Fruit fly (Drosophila melanogaster) whole organism, embryonic: ENCODE results near the gene Ugt36D1.
A peak's percentile ranks its signal among the peaks of the same experiment; 100 is the strongest.

ENCODE experiments used
- Aef1 ChIP-seq: fragments of 200-800 bp; sonication (Bioruptor generic); IDR thresholded peaks from 3 replicates; pipeline ENCODE4 v1.3.6; 2022; ENCODE audit warnings: missing biosample characterization, missing genetic modification characterization
- BtbVII ChIP-seq: fragments of 200-800 bp; sonication (Bioruptor generic); optimal IDR thresholded peaks from 3 replicates; lab custom pipeline; 2017; ENCODE audit warnings: missing biosample characterization, mild to moderate bottlenecking, missing genetic modification characterization
- C15 ChIP-seq: fragments of 200-800 bp; sonication (Bioruptor generic); IDR thresholded peaks from 3 replicates; pipeline ENCODE4 v1.3.6; 2022; ENCODE audit warnings: missing biosample characterization, missing genetic modification characterization
- CG10654 ChIP-seq: fragments of 200-800 bp; sonication (Bioruptor generic); optimal IDR thresholded peaks from 2 replicates; lab custom pipeline; 2016; ENCODE audit warnings: missing biosample characterization, missing genetic modification characterization
- CG10979 ChIP-seq: fragments of 200-800 bp; sonication (Bioruptor generic); optimal IDR thresholded peaks from 2 replicates; lab custom pipeline; 2018; ENCODE audit warnings: missing biosample characterization, mild to moderate bottlenecking, missing genetic modification characterization, moderate library complexity
- CG11085 ChIP-seq: fragments of 200-800 bp; sonication (Bioruptor generic); IDR thresholded peaks from 2 replicates; pipeline ENCODE4 v1.3.6; 2022; ENCODE audit warnings: missing biosample characterization, missing genetic modification characterization
- CG13894 ChIP-seq: fragments of 200-800 bp; sonication (Bioruptor generic); optimal IDR thresholded peaks from 3 replicates; lab custom pipeline; 2018; ENCODE audit warnings: missing biosample characterization, mild to moderate bottlenecking, missing genetic modification characterization, moderate library complexity
- CG14860 ChIP-seq: fragments of 200-800 bp; sonication (Bioruptor generic); IDR thresholded peaks from 3 replicates; pipeline ENCODE4 v1.3.6; 2022; ENCODE audit warnings: missing biosample characterization, missing genetic modification characterization; ENCODE audit not compliant: partially characterized antibody
- CG17361 ChIP-seq: fragments of 200-800 bp; sonication (Bioruptor generic); IDR thresholded peaks from 3 replicates; pipeline ENCODE4 v1.3.6; 2022; ENCODE audit warnings: missing biosample characterization, missing genetic modification characterization
- CG17829 ChIP-seq: fragments of 200-800 bp; optimal IDR thresholded peaks from 2 replicates; lab custom pipeline; 2019; ENCODE audit warnings: missing biosample characterization, mild to moderate bottlenecking, missing genetic modification characterization, moderate library complexity
- CG2875 ChIP-seq: fragments of 200-800 bp; sonication (Bioruptor generic); optimal IDR thresholded peaks from 2 replicates; lab custom pipeline; 2017; ENCODE audit warnings: missing biosample characterization, mild to moderate bottlenecking, missing genetic modification characterization, missing genetic modification reagents
- CG32532 ChIP-seq: fragments of 200-800 bp; sonication (Bioruptor generic); IDR thresholded peaks from 2 replicates; pipeline ENCODE4 v1.3.6; 2022; ENCODE audit warnings: missing biosample characterization, missing genetic modification characterization
- CG33557 ChIP-seq: fragments of 200-800 bp; sonication (Bioruptor generic); optimal IDR thresholded peaks from 2 replicates; lab custom pipeline; 2019; ENCODE audit warnings: missing biosample characterization, mild to moderate bottlenecking, missing genetic modification characterization, moderate library complexity
- CG5180 ChIP-seq: fragments of 200-800 bp; sonication (Bioruptor generic); optimal IDR thresholded peaks from 3 replicates; lab custom pipeline; 2017; ENCODE audit warnings: missing biosample characterization, missing genetic modification characterization, mild to moderate bottlenecking, moderate library complexity, missing genetic modification reagents
- CG6272 ChIP-seq: fragments of 200-800 bp; sonication (Bioruptor generic); IDR thresholded peaks from 2 replicates; pipeline ENCODE4 v1.3.6; 2022; ENCODE audit warnings: missing biosample characterization, missing genetic modification characterization
- CG7271 ChIP-seq: fragments of 200-800 bp; sonication (Bioruptor generic); optimal IDR thresholded peaks from 2 replicates; lab custom pipeline; 2018; ENCODE audit warnings: missing biosample characterization, mild to moderate bottlenecking, missing genetic modification characterization, moderate library complexity
- CG8944 ChIP-seq: fragments of 200-800 bp; sonication (Bioruptor generic); optimal IDR thresholded peaks from 3 replicates; lab custom pipeline; 2016; ENCODE audit warnings: missing biosample characterization, missing genetic modification characterization
- CG9727 ChIP-seq: fragments of 200-800 bp; sonication (Bioruptor generic); optimal IDR thresholded peaks from 3 replicates; lab custom pipeline; 2017; ENCODE audit warnings: missing biosample characterization, mild to moderate bottlenecking, missing genetic modification characterization
- CoRest ChIP-seq: fragments of 200-800 bp; sonication (Bioruptor generic); optimal IDR thresholded peaks from 3 replicates; lab custom pipeline; 2018; ENCODE audit warnings: missing biosample characterization, mild to moderate bottlenecking, missing genetic modification characterization, moderate library complexity
- HLH4C ChIP-seq: fragments of 200-800 bp; sonication (Bioruptor generic); IDR thresholded peaks from 3 replicates; pipeline ENCODE4 v1.3.6; 2022; ENCODE audit warnings: missing biosample characterization, missing genetic modification characterization; ENCODE audit not compliant: partially characterized antibody
- HLH54F ChIP-seq: fragments of 200-800 bp; sonication (Bioruptor generic); optimal IDR thresholded peaks from 3 replicates; lab custom pipeline; 2016; ENCODE audit warnings: missing biosample characterization, missing genetic modification characterization
- Hand ChIP-seq: fragments of 200-800 bp; sonication (Bioruptor generic); optimal IDR thresholded peaks from 2 replicates; lab custom pipeline; 2017; ENCODE audit warnings: mild to moderate bottlenecking, missing biosample characterization, missing genetic modification reagents, missing genetic modification characterization
- Hey ChIP-seq: fragments of 200-800 bp; sonication (Bioruptor generic); optimal IDR thresholded peaks from 3 replicates; lab custom pipeline; 2018; ENCODE audit warnings: missing biosample characterization, mild to moderate bottlenecking, missing genetic modification characterization
- Hsf ChIP-seq: fragments of 200-800 bp; sonication (Bioruptor generic); optimal IDR thresholded peaks from 3 replicates; lab custom pipeline; 2016; ENCODE audit warnings: missing biosample characterization, missing genetic modification characterization
- Mrtf ChIP-seq: fragments of 200-800 bp; sonication (Bioruptor generic); IDR thresholded peaks from 3 replicates; pipeline ENCODE4 v1.3.6; 2022; ENCODE audit warnings: missing biosample characterization, missing genetic modification characterization
- NfI ChIP-seq: fragments of 200-800 bp; sonication (Bioruptor generic); optimal IDR thresholded peaks from 3 replicates; lab custom pipeline; 2018; ENCODE audit warnings: missing biosample characterization, mild to moderate bottlenecking, missing genetic modification characterization, moderate library complexity
- Rfx ChIP-seq: fragments of 200-800 bp; sonication (Bioruptor generic); IDR thresholded peaks from 2 replicates; pipeline ENCODE4 v1.3.6; 2022; ENCODE audit warnings: missing biosample characterization, missing genetic modification characterization
- Sry-δ ChIP-seq: fragments of 200-800 bp; sonication (Bioruptor generic); optimal IDR thresholded peaks from 2 replicates; lab custom pipeline; 2016; ENCODE audit warnings: missing biosample characterization, missing genetic modification characterization
- al ChIP-seq: fragments of 200-800 bp; sonication (Bioruptor generic); IDR thresholded peaks from 2 replicates; pipeline ENCODE4 v1.3.6; 2022; ENCODE audit warnings: missing biosample characterization, missing genetic modification characterization
- amos ChIP-seq: fragments of 200-800 bp; sonication (Bioruptor generic); IDR thresholded peaks from 2 replicates; pipeline ENCODE4 v1.3.6; 2022; ENCODE audit warnings: missing biosample characterization, missing genetic modification characterization; ENCODE audit not compliant: partially characterized antibody
- aop ChIP-seq: fragments of 200-800 bp; sonication (Bioruptor generic); IDR thresholded peaks from 2 replicates; pipeline ENCODE4 v1.3.6; 2022; ENCODE audit warnings: missing biosample characterization, missing genetic modification characterization
- bcd ChIP-seq: fragments of 200-800 bp; sonication (Bioruptor generic); optimal IDR thresholded peaks from 2 replicates; lab custom pipeline; 2017; ENCODE audit warnings: missing biosample characterization, mild to moderate bottlenecking, missing genetic modification characterization
- chif ChIP-seq, 2 experiments: fragments of 200-800 bp; sonication (Bioruptor generic); optimal IDR thresholded peaks; 3 replicates each; lab custom pipeline; 2016; ENCODE audit warnings: missing biosample characterization in 2 of 2, missing genetic modification characterization in 2 of 2
- cwo ChIP-seq: fragments of 200-800 bp; sonication (Bioruptor generic); optimal IDR thresholded peaks from 3 replicates; lab custom pipeline; 2017; ENCODE audit warnings: missing biosample characterization, missing genetic modification characterization, mild to moderate bottlenecking, moderate library complexity, missing genetic modification reagents
- da ChIP-seq: fragments of 200-800 bp; sonication (Bioruptor generic); optimal IDR thresholded peaks from 2 replicates; lab custom pipeline; 2016; ENCODE audit warnings: missing biosample characterization, missing genetic modification characterization
- dimm ChIP-seq: fragments of 200-800 bp; sonication (Bioruptor generic); IDR thresholded peaks from 2 replicates; pipeline ENCODE4 v1.3.6; 2022; ENCODE audit warnings: missing biosample characterization, missing genetic modification characterization
- grn ChIP-seq: fragments of 200-800 bp; sonication (Bioruptor generic); optimal IDR thresholded peaks from 3 replicates; lab custom pipeline; 2017; ENCODE audit warnings: missing biosample characterization, missing genetic modification characterization
- nerfin-2 ChIP-seq: fragments of 200-800 bp; sonication (Bioruptor generic); IDR thresholded peaks from 2 replicates; pipeline ENCODE4 v1.3.6; 2022; ENCODE audit warnings: missing biosample characterization, missing genetic modification characterization; ENCODE audit not compliant: partially characterized antibody
- pb ChIP-seq: fragments of 200-800 bp; sonication (Bioruptor generic); optimal IDR thresholded peaks from 3 replicates; lab custom pipeline; 2016; ENCODE audit warnings: missing biosample characterization, missing genetic modification characterization
- pho ChIP-seq: fragments of 200-800 bp; sonication (Bioruptor generic); optimal IDR thresholded peaks from 2 replicates; lab custom pipeline; 2016; ENCODE audit warnings: missing biosample characterization, missing genetic modification characterization
- prd ChIP-seq, 3 experiments: fragments of >200 bp in 2 of 3; fragments of 200-800 bp in 1 of 3; sonication (Bioruptor generic) in 1 of 3; optimal IDR thresholded peaks in 2 of 3; IDR thresholded peaks in 1 of 3; 2 replicates in 2 of 3; 3 replicates in 1 of 3; pipeline versions ENCODE4 v1.3.6 to Lab custom; 2017 to 2022; ENCODE audit warnings: missing biosample characterization in 1 of 3, missing genetic modification characterization in 1 of 3
- schlank ChIP-seq: fragments of 200-800 bp; sonication (Bioruptor generic); optimal IDR thresholded peaks from 2 replicates; lab custom pipeline; 2018; ENCODE audit warnings: missing biosample characterization, mild to moderate bottlenecking, missing genetic modification characterization
- sens ChIP-seq: fragments of 200-800 bp; sonication (Bioruptor generic); peaks from one replicate; lab custom pipeline; 2016; ENCODE audit warnings: missing biosample characterization, missing genetic modification characterization
- sens-2 ChIP-seq: fragments of 200-800 bp; sonication (Bioruptor generic); IDR thresholded peaks from 2 replicates; pipeline ENCODE4 v1.3.6; 2022; ENCODE audit warnings: missing biosample characterization, missing genetic modification characterization
- tgo ChIP-seq: fragments of 200-800 bp; sonication (Bioruptor generic); IDR thresholded peaks from 3 replicates; pipeline ENCODE4 v1.3.6; 2022; ENCODE audit warnings: missing biosample characterization, missing genetic modification characterization
- tin ChIP-seq: fragments of 200-800 bp; sonication (Bioruptor generic); optimal IDR thresholded peaks from 3 replicates; lab custom pipeline; 2016; ENCODE audit warnings: missing biosample characterization, missing genetic modification characterization
- unpg ChIP-seq: fragments of 200-800 bp; sonication (Bioruptor generic); optimal IDR thresholded peaks from 3 replicates; lab custom pipeline; 2018; ENCODE audit warnings: missing biosample characterization, mild to moderate bottlenecking, missing genetic modification characterization, moderate library complexity
- zfh2 ChIP-seq: fragments of 200-800 bp; sonication (Bioruptor generic); optimal IDR thresholded peaks from 2 replicates; lab custom pipeline; 2016; ENCODE audit warnings: missing biosample characterization, missing genetic modification characterization

Gene Ugt36D1

dm6 chr2L:18852249-18852648 is 28.9 kb downstream of the Ugt36D1 start:
- TF ChIP-seq HLH4C (GFP tag; lab: Robert Waterston, UW) (peak; percentile 61), CG32532 (GFP tag; lab: Robert Waterston, UW) (0 out of 2 replicates have a peak, but pooled peaks have one; percentile 24), CG11085 (GFP tag; lab: Robert Waterston, UW) (no peak), NfI (no peak), prd (optimal IDR thresholded peaks at IDR 0.05; lab: Kevin White, UChicago) (no peak), prd (GFP tag; IDR thresholded peaks at IDR 0.05; lab: Robert Waterston, UW) (no peak), CG14860 (GFP tag; lab: Robert Waterston, UW) (peak; percentile 53; the same call in 1 of the 3 replicates)

DNA sequence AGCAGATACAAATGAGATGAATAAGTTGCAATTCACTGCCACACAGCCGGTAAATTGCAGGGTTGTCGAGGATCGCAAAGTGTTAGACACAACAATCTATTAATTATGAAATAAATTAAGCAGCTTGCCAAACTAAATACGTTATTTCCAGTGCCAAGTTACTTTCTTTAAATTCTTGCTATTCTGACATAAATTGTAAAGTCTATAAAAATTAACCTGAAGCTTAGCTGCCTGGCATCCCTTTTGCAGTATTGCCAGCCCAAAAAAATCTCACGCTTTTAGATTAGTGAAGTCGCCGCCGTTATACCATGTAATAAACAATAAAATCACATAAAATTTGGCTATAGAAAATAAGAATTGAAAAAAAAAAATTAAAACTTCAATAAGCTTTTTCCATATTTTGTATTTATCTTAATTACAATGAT is 34.3 kb downstream of the Ugt36D1 start:
- peak; percentile 78 for TF ChIP-seq CG33557 (GFP tag; lab: Kevin White, UChicago)
- peak; percentile 87 to 93 for TF ChIP-seq chif (GFP tag; optimal IDR thresholded peaks at IDR 0.05; lab: Kevin White, UChicago)
- TF ChIP-seq CG13894 = peak; percentile 87
- TF ChIP-seq pb (GFP tag; lab: Kevin White, UChicago) = peak; percentile 53
- peak; percentile 89 for TF ChIP-seq al (GFP tag; lab: Robert Waterston, UW)
- TF ChIP-seq tin (GFP tag; lab: Kevin White, UChicago) = peak; percentile 77
- peak; percentile 76 for TF ChIP-seq sens-2 (GFP tag; lab: Robert Waterston, UW)
- peak; percentile 82; the same call in 2 of the 3 replicates for TF ChIP-seq tgo
- no peak; the same call in 2 of the 3 replicates for TF ChIP-seq HLH4C (GFP tag; lab: Robert Waterston, UW)
- TF ChIP-seq Hey = peak; percentile 74
- TF ChIP-seq pho (GFP tag; lab: Kevin White, UChicago) = peak; percentile 92
- TF ChIP-seq CG2875 (GFP tag; lab: Kevin White, UChicago) = peak; percentile 76
- peak; percentile 87 for TF ChIP-seq CG10979 (tag; lab: Kevin White, UChicago)
- TF ChIP-seq Mrtf (GFP tag; lab: Robert Waterston, UW) = peak; percentile 72; the same call in 2 of the 3 replicates
- peak; percentile 71 for TF ChIP-seq CG5180 (GFP tag; lab: Kevin White, UChicago)
- peak; percentile 88 for TF ChIP-seq Aef1 (GFP tag; lab: Robert Waterston, UW)
- peak; percentile 79; the same call in 1 of the 3 replicates for TF ChIP-seq C15
- TF ChIP-seq zfh2 = peak; percentile 93
- TF ChIP-seq HLH54F (GFP tag; lab: Kevin White, UChicago) = peak; percentile 92
- peak; percentile 44 for TF ChIP-seq Sry-δ
- peak; percentile 69 for TF ChIP-seq CG9727 (GFP tag; lab: Kevin White, UChicago)
- peak; percentile 91 for TF ChIP-seq Rfx (GFP tag; lab: Robert Waterston, UW)
- TF ChIP-seq dimm = peak; percentile 45; the same call in 1 of the 2 replicates
- TF ChIP-seq sens (GFP tag; lab: Kevin White, UChicago) = peak; percentile 97
- TF ChIP-seq da (GFP tag; lab: Kevin White, UChicago) = peak; percentile 80
- peak; percentile 95 for TF ChIP-seq unpg (GFP tag; lab: Kevin White, UChicago)
- peak; percentile 84 for TF ChIP-seq CG10654
- TF ChIP-seq CG17829 = peak; percentile 94
- peak; percentile 80 for TF ChIP-seq cwo (GFP tag; lab: Kevin White, UChicago)
- peak; percentile 73 for TF ChIP-seq Hand (GFP tag; lab: Kevin White, UChicago)
- peak; percentile 95 for TF ChIP-seq Hsf (GFP tag; lab: Kevin White, UChicago)
- peak; percentile 90 for TF ChIP-seq CG17361 (GFP tag; lab: Robert Waterston, UW)
- peak; percentile 88 for TF ChIP-seq BtbVII (GFP tag; lab: Kevin White, UChicago)
- no peak for TF ChIP-seq amos (GFP tag; lab: Robert Waterston, UW)
- peak; percentile 87 for TF ChIP-seq CG6272 (GFP tag; lab: Robert Waterston, UW)
- TF ChIP-seq schlank (tag; lab: Kevin White, UChicago) = peak; percentile 78
- TF ChIP-seq CoRest (tag; lab: Kevin White, UChicago) = peak; percentile 94
- TF ChIP-seq CG7271 (tag; lab: Kevin White, UChicago) = peak; percentile 64
- no peak for TF ChIP-seq aop (GFP tag; lab: Robert Waterston, UW)
- TF ChIP-seq nerfin-2 (GFP tag; lab: Robert Waterston, UW) = no peak
- TF ChIP-seq bcd = peak; percentile 86
- peak; percentile 88 for TF ChIP-seq CG8944 (GFP tag; lab: Kevin White, UChicago)
- TF ChIP-seq grn (GFP tag; lab: Kevin White, UChicago) = peak; percentile 8
